Worm (Caenorhabditis elegans) whole organism, early embryonic: ENCODE data around the gene Y39B6A.33.

ENCODE experiments used
- ama-1 ChIP-seq: fragments of 150-350 bp; optimal IDR thresholded peaks from 2 replicates; lab custom pipeline; 2014
- flt-1 ChIP-seq: fragments of 200-800 bp; sonication (Bioruptor generic); IDR thresholded peaks from 2 replicates; pipeline ENCODE4 v1.3.6; 2022; ENCODE audit warnings: missing genetic modification characterization, missing compliant biosample characterization
- sea-1 ChIP-seq: fragments of 200-800 bp; sonication (Bioruptor generic); conservative IDR thresholded peaks from 2 replicates; pipeline ENCODE4 v1.3.6; 2022; ENCODE audit warnings: missing genetic modification characterization, missing compliant biosample characterization

ce11 chrV:19001016-19001415, 740 bp upstream of the Y39B6A.33 start, which contains the start of gene Y39B6A.34:
- TF ChIP-seq ama-1 (lab: Kevin White, UChicago) (no peak), flt-1 (GFP tag; lab: Robert Waterston, UW) (no peak), sea-1 (GFP tag; lab: Robert Waterston, UW) (no peak)
